Worm (Caenorhabditis elegans) whole organism, L3 larva: ENCODE data around the gene gpa-6.

ENCODE experiments used
- R02D3.7 ChIP-seq: fragments of 150-350 bp; optimal IDR thresholded peaks from 2 replicates; lab custom pipeline; 2014; ENCODE audit warnings: missing biosample characterization, missing genetic modification characterization
- ama-1 ChIP-seq: fragments of 150-350 bp; optimal IDR thresholded peaks from 2 replicates; lab custom pipeline; 2018
- ceh-16 ChIP-seq: sonication (generic microtip); optimal IDR thresholded peaks from 2 replicates; lab custom pipeline; 2017; ENCODE audit warnings: missing biosample characterization, missing genetic modification characterization
- ceh-28 ChIP-seq: fragments of 150-350 bp; optimal IDR thresholded peaks from 2 replicates; lab custom pipeline; 2014; ENCODE audit warnings: missing biosample characterization, missing genetic modification reagents, missing genetic modification characterization
- ceh-82 ChIP-seq: fragments of 150-350 bp; optimal IDR thresholded peaks from 2 replicates; lab custom pipeline; 2014; ENCODE audit warnings: missing biosample characterization, missing genetic modification characterization
- ceh-9 ChIP-seq: sonication (generic microtip); optimal IDR thresholded peaks from 2 replicates; lab custom pipeline; 2018; ENCODE audit warnings: missing biosample characterization, missing genetic modification characterization
- elt-1 ChIP-seq: fragments of 150-350 bp; optimal IDR thresholded peaks from 2 replicates; lab custom pipeline; 2014; ENCODE audit warnings: missing biosample characterization, missing genetic modification characterization
- elt-2 ChIP-seq: sonication (generic microtip); optimal IDR thresholded peaks from 2 replicates; lab custom pipeline; 2016; ENCODE audit warnings: missing genetic modification reagents, mild to moderate bottlenecking, missing genetic modification characterization, missing compliant biosample characterization
- elt-3 ChIP-seq, 3 experiments: fragments of 150-350 bp in 1 of 3; sonication (generic microtip) in 2 of 3; optimal IDR thresholded peaks; 2 replicates in 2 of 3; 4 replicates in 1 of 3; lab custom pipeline; 2014 to 2017; ENCODE audit warnings: missing biosample characterization in 3 of 3, missing genetic modification characterization in 3 of 3
- eor-1 ChIP-seq, 2 experiments: fragments of 150-350 bp; optimal IDR thresholded peaks; 2 replicates each; lab custom pipeline; 2014 to 2018; ENCODE audit warnings: missing biosample characterization in 2 of 2, missing genetic modification characterization in 2 of 2
- fos-1 ChIP-seq: fragments of 150-350 bp; optimal IDR thresholded peaks from 2 replicates; lab custom pipeline; 2014; ENCODE audit warnings: missing biosample characterization, missing genetic modification characterization
- hmg-11 ChIP-seq: sonication (generic microtip); optimal IDR thresholded peaks from 2 replicates; lab custom pipeline; 2016; ENCODE audit warnings: missing genetic modification characterization, missing compliant biosample characterization
- jun-1 ChIP-seq: fragments of 150-350 bp; optimal IDR thresholded peaks from 2 replicates; lab custom pipeline; 2014; ENCODE audit warnings: missing biosample characterization, missing genetic modification reagents, missing genetic modification characterization
- lin-15B ChIP-seq: fragments of 150-350 bp; optimal IDR thresholded peaks from 2 replicates; lab custom pipeline; 2014; ENCODE audit warnings: missing biosample characterization, missing genetic modification characterization
- lin-39 ChIP-seq: fragments of 150-350 bp; optimal IDR thresholded peaks from 2 replicates; lab custom pipeline; 2018; ENCODE audit warnings: missing biosample characterization, missing genetic modification reagents, missing genetic modification characterization
- lsy-12 ChIP-seq: sonication (generic microtip); optimal IDR thresholded peaks from 2 replicates; lab custom pipeline; 2016; ENCODE audit warnings: mild to moderate bottlenecking, missing genetic modification characterization, missing compliant biosample characterization
- mdl-1 ChIP-seq: fragments of 150-350 bp; optimal IDR thresholded peaks from 2 replicates; lab custom pipeline; 2014; ENCODE audit warnings: missing biosample characterization, missing genetic modification characterization
- mml-1 ChIP-seq: fragments of 150-350 bp; sonication (generic microtip); optimal IDR thresholded peaks from 3 replicates; lab custom pipeline; 2014; ENCODE audit warnings: missing biosample characterization, missing genetic modification characterization
- nfya-1 ChIP-seq: sonication (generic microtip); optimal IDR thresholded peaks from 2 replicates; lab custom pipeline; 2017; ENCODE audit warnings: missing genetic modification characterization, mild to moderate bottlenecking, missing compliant biosample characterization, antibody characterized with exemption, moderate library complexity; ENCODE audit not compliant: insufficient read depth
- nhr-12 ChIP-seq: fragments of 150-350 bp; optimal IDR thresholded peaks from 2 replicates; lab custom pipeline; 2014; ENCODE audit warnings: missing biosample characterization, missing genetic modification characterization
- nhr-23 ChIP-seq: fragments of 150-350 bp; optimal IDR thresholded peaks from 2 replicates; lab custom pipeline; 2014; ENCODE audit warnings: missing biosample characterization, missing genetic modification reagents, missing genetic modification characterization
- nhr-237 ChIP-seq: fragments of 150-350 bp; optimal IDR thresholded peaks from 2 replicates; lab custom pipeline; 2014; ENCODE audit warnings: missing biosample characterization, missing genetic modification characterization
- nhr-25 ChIP-seq: sonication (generic microtip); optimal IDR thresholded peaks from 2 replicates; lab custom pipeline; 2017; ENCODE audit warnings: missing biosample characterization, missing genetic modification characterization
- nhr-43 ChIP-seq: sonication (generic microtip); optimal IDR thresholded peaks from 2 replicates; lab custom pipeline; 2016; ENCODE audit warnings: mild to moderate bottlenecking, missing genetic modification characterization, missing compliant biosample characterization; ENCODE audit not compliant: poor library complexity, severe bottlenecking
- nhr-67 ChIP-seq: fragments of 150-350 bp; optimal IDR thresholded peaks from 2 replicates; lab custom pipeline; 2014; ENCODE audit warnings: missing biosample characterization, missing genetic modification characterization
- nhr-76 ChIP-seq: fragments of 150-350 bp; sonication (generic microtip); optimal IDR thresholded peaks from 5 replicates; lab custom pipeline; 2014; ENCODE audit warnings: missing biosample characterization, missing genetic modification characterization
- nhr-77 ChIP-seq: fragments of 150-350 bp; optimal IDR thresholded peaks from 2 replicates; lab custom pipeline; 2014; ENCODE audit warnings: missing biosample characterization, missing genetic modification characterization
- pqm-1 ChIP-seq: fragments of 150-350 bp; optimal IDR thresholded peaks from 2 replicates; lab custom pipeline; 2017; ENCODE audit warnings: missing biosample characterization, missing genetic modification characterization, inconsistent platforms
- sea-2 ChIP-seq: fragments of 150-350 bp; sonication (generic microtip); optimal IDR thresholded peaks from 4 replicates; lab custom pipeline; 2014; ENCODE audit warnings: missing biosample characterization, missing genetic modification reagents, missing genetic modification characterization
- skn-1 ChIP-seq: fragments of 150-350 bp; optimal IDR thresholded peaks from 2 replicates; lab custom pipeline; 2014; ENCODE audit warnings: missing biosample characterization, missing genetic modification characterization
- snpc-4 ChIP-seq: fragments of 150-350 bp; optimal IDR thresholded peaks from 2 replicates; lab custom pipeline; 2014; ENCODE audit warnings: missing biosample characterization, missing genetic modification characterization
- unc-39 ChIP-seq: sonication (generic microtip); optimal IDR thresholded peaks from 4 replicates; lab custom pipeline; 2017; ENCODE audit warnings: missing biosample characterization, missing genetic modification characterization
- unc-62 ChIP-seq: fragments of 150-350 bp; sonication (generic microtip); optimal IDR thresholded peaks from 4 replicates; lab custom pipeline; 2014; ENCODE audit warnings: missing biosample characterization, missing genetic modification reagents, missing genetic modification characterization
- zag-1 ChIP-seq: fragments of 150-350 bp; optimal IDR thresholded peaks from 2 replicates; lab custom pipeline; 2014; ENCODE audit warnings: missing biosample characterization, missing genetic modification characterization
- ztf-11 ChIP-seq: fragments of 150-350 bp; optimal IDR thresholded peaks from 2 replicates; lab custom pipeline; 2014; ENCODE audit warnings: missing biosample characterization, missing genetic modification characterization
- ztf-4 ChIP-seq: fragments of 150-350 bp; optimal IDR thresholded peaks from 2 replicates; lab custom pipeline; 2014; ENCODE audit warnings: missing biosample characterization, missing genetic modification characterization

Gene gpa-6

ce11 chrX:13212528-13212927 is 21.5 kb downstream of the gpa-6 start:
- TF ChIP-seq R02D3.7 (tag; lab: Kevin White, UChicago) (no peak), unc-62 (GFP tag; lab: Kevin White, UChicago) (no peak), eor-1 (tag; optimal IDR thresholded peaks at IDR 0.05; lab: Kevin White, UChicago) (no peak), unc-39 (tag; lab: Kevin White, UChicago) (no peak), ceh-82 (tag; lab: Kevin White, UChicago) (no peak), jun-1 (tag; lab: Kevin White, UChicago) (no peak), fos-1 (tag; lab: Kevin White, UChicago) (no peak), nhr-23 (tag; lab: Kevin White, UChicago) (no peak), ztf-4 (tag; lab: Kevin White, UChicago) (no peak), skn-1 (tag; lab: Kevin White, UChicago) (no peak)

- TF ChIP-seq lin-39 (no peak), mdl-1 (tag; lab: Kevin White, UChicago) (no peak), nfya-1 (tag; lab: Kevin White, UChicago) (no peak), nhr-76 (tag; lab: Kevin White, UChicago) (no peak), ceh-16 (no peak), ceh-82 (tag; lab: Kevin White, UChicago) (no peak), elt-1 (tag; lab: Kevin White, UChicago) (no peak), nhr-237 (tag; lab: Kevin White, UChicago) (no peak), lin-15B (tag; lab: Kevin White, UChicago) (no peak), ztf-4 (tag; lab: Kevin White, UChicago) (no peak), nhr-12 (no peak), ceh-28 (tag; lab: Kevin White, UChicago) (no peak), jun-1 (tag; lab: Kevin White, UChicago) (no peak), sea-2 (GFP tag; lab: Kevin White, UChicago) (no peak), pqm-1 (tag; lab: Kevin White, UChicago) (no peak), lsy-12 (no peak), nhr-77 (no peak)
- TF ChIP-seq, all 47 proteins: peak for 0
Observed at ce11 chrX:13216802-13217201, 25.8 kb downstream of the gpa-6 start, which contains the start of gene R12H7.4. Gene R12H7.4, plus strand, starts transcription at chrX:13217102.

- TF ChIP-seq mdl-1 (tag; lab: Kevin White, UChicago) = no peak
- no peak for TF ChIP-seq nhr-76 (tag; lab: Kevin White, UChicago)
- no peak for TF ChIP-seq ztf-11
- TF ChIP-seq eor-1 (tag; optimal IDR thresholded peaks at IDR 0.05; lab: Kevin White, UChicago) = no peak
- TF ChIP-seq zag-1 = no peak
- no peak for TF ChIP-seq snpc-4 (tag; lab: Kevin White, UChicago)
- no peak for TF ChIP-seq R02D3.7 (tag; lab: Kevin White, UChicago)
- TF ChIP-seq lin-39 = no peak
- TF ChIP-seq mml-1 (tag; lab: Kevin White, UChicago) = no peak
- no peak for TF ChIP-seq ama-1 (lab: Kevin White, UChicago)
Observed at ce11 chrX:13217940-13218339, 26.9 kb downstream of the gpa-6 start.

- TF ChIP-seq nfya-1 (tag; lab: Kevin White, UChicago) (peak; percentile 20), lin-39 (peak; percentile 24), ceh-9 (tag; lab: Kevin White, UChicago) (no peak), snpc-4 (tag; lab: Kevin White, UChicago) (peak; percentile 37)
Observed at ce11 chrX:13220609-13221008, 29.6 kb downstream of the gpa-6 start.

- TF ChIP-seq elt-2 (tag; lab: Kevin White, UChicago) = peak; percentile 31
- TF ChIP-seq hmg-11 (tag; lab: Kevin White, UChicago) = no peak
Observed at ce11 chrX:13221357-13221756, 30.3 kb downstream of the gpa-6 start, which contains the start of gene asp-4. Gene asp-4, minus strand, starts transcription at chrX:13221462.

- TF ChIP-seq nhr-43 (tag; lab: Kevin White, UChicago) (no peak), ceh-9 (tag; lab: Kevin White, UChicago) (no peak), nhr-12 (no peak), elt-3 (tag; optimal IDR thresholded peaks at IDR 0.05; lab: Kevin White, UChicago) (no peak), jun-1 (tag; lab: Kevin White, UChicago) (no peak), nhr-25 (tag; lab: Kevin White, UChicago) (no peak), mml-1 (tag; lab: Kevin White, UChicago) (no peak), lsy-12 (no peak), nhr-237 (tag; lab: Kevin White, UChicago) (no peak), unc-39 (tag; lab: Kevin White, UChicago) (no peak), ama-1 (lab: Kevin White, UChicago) (no peak), lin-39 (no peak), snpc-4 (tag; lab: Kevin White, UChicago) (no peak), nhr-67 (tag; lab: Kevin White, UChicago) (no peak)
Observed at ce11 chrX:13223437-13223836, 32.4 kb downstream of the gpa-6 start, which contains the start of gene skr-20. Gene skr-20, minus strand, starts transcription at chrX:13223537.
